Worm (Caenorhabditis elegans): ENCODE measurements around the gene vps-39.

vps-39 gene

ce11 chrV:14012002-14012554 lies 26.1 kb downstream of the vps-39 start, which contains the start of the genes ddx-17 and aip-1:
ddx-17 (minus strand) TSS chrV:14012052.
aip-1 (plus strand) TSS chrV:14012333.
- peak; percentile 42 for TF ChIP-seq F13C5.2 (tag; optimal IDR thresholded peaks at IDR 0.05)
- TF ChIP-seq B0310.2 (tag; optimal IDR thresholded peaks at IDR 0.05): no peak
- TF ChIP-seq aly-1 (tag; optimal IDR thresholded peaks at IDR 0.05): no peak
- no peak for TF ChIP-seq scrt-1 (GFP tag; IDR thresholded peaks at IDR 0.05)
- TF ChIP-seq tra-4 (tag; optimal IDR thresholded peaks at IDR 0.05): no peak
- TF ChIP-seq tbx-37 (GFP tag; conservative IDR thresholded peaks at IDR 0.05): no peak
- TF ChIP-seq ceh-13 (GFP tag; optimal IDR thresholded peaks at IDR 0.05): no peak
- no peak for TF ChIP-seq hmbx-1 (tag; optimal IDR thresholded peaks at IDR 0.05)
- TF ChIP-seq flt-1 (GFP tag; IDR thresholded peaks at IDR 0.05): no peak
- no peak for TF ChIP-seq ets-7 (tag; optimal IDR thresholded peaks at IDR 0.05)
- TF ChIP-seq hmg-4 (GFP tag; optimal IDR thresholded peaks at IDR 0.05): no peak
- TF ChIP-seq ama-1 (optimal IDR thresholded peaks at IDR 0.05): peak; percentile 18
- TF ChIP-seq tbx-11 (GFP tag; IDR thresholded peaks at IDR 0.05): no peak
- no peak for TF ChIP-seq ceh-36 (tag; optimal IDR thresholded peaks at IDR 0.05)
- no peak for TF ChIP-seq hnd-1 (tag; optimal IDR thresholded peaks at IDR 0.05)
- no peak for TF ChIP-seq pes-1 (GFP tag; IDR thresholded peaks at IDR 0.05)
- no peak for TF ChIP-seq sea-1 (GFP tag; conservative IDR thresholded peaks at IDR 0.05)

ce11 chrV:14011427-14011826 lies 26.8 kb downstream of the vps-39 start:
- TF ChIP-seq hnd-1 (tag; optimal IDR thresholded peaks at IDR 0.05): no peak
- peak; percentile 38; the same call in 1 of the 2 replicates for TF ChIP-seq scrt-1 (GFP tag; IDR thresholded peaks at IDR 0.05)

ce11 chrV:14010021-14010420 lies 28.2 kb downstream of the vps-39 start:
- no peak for TF ChIP-seq ama-1 (optimal IDR thresholded peaks at IDR 0.05)

- TF ChIP-seq ama-1 (optimal IDR thresholded peaks at IDR 0.05) (peak; percentile 35), tbx-11 (GFP tag; IDR thresholded peaks at IDR 0.05) (no peak)
Measured at ce11 chrV:14008353-14008859, 29.8 kb downstream of the vps-39 start.

- TF ChIP-seq tbx-37 (GFP tag; conservative IDR thresholded peaks at IDR 0.05): no peak
- TF ChIP-seq hnd-1 (tag; optimal IDR thresholded peaks at IDR 0.05): no peak
- no peak for TF ChIP-seq sea-1 (GFP tag; conservative IDR thresholded peaks at IDR 0.05)
- no peak for TF ChIP-seq ceh-13 (GFP tag; optimal IDR thresholded peaks at IDR 0.05)
- no peak for TF ChIP-seq F13C5.2 (tag; optimal IDR thresholded peaks at IDR 0.05)
- TF ChIP-seq tra-4 (tag; optimal IDR thresholded peaks at IDR 0.05): no peak
- TF ChIP-seq ets-7 (tag; optimal IDR thresholded peaks at IDR 0.05): no peak
- no peak for TF ChIP-seq hmbx-1 (tag; optimal IDR thresholded peaks at IDR 0.05)
- no peak for TF ChIP-seq B0310.2 (tag; optimal IDR thresholded peaks at IDR 0.05)
- no peak for TF ChIP-seq hmg-4 (GFP tag; optimal IDR thresholded peaks at IDR 0.05)
- no peak for TF ChIP-seq ceh-36 (tag; optimal IDR thresholded peaks at IDR 0.05)
- TF ChIP-seq scrt-1 (GFP tag; IDR thresholded peaks at IDR 0.05): no peak
- TF ChIP-seq tbx-11 (GFP tag; IDR thresholded peaks at IDR 0.05): no peak
- TF ChIP-seq ama-1 (optimal IDR thresholded peaks at IDR 0.05): no peak
- TF ChIP-seq pes-1 (GFP tag; IDR thresholded peaks at IDR 0.05): no peak
- no peak for TF ChIP-seq flt-1 (GFP tag; IDR thresholded peaks at IDR 0.05)
- no peak for TF ChIP-seq aly-1 (tag; optimal IDR thresholded peaks at IDR 0.05)
Measured at ce11 chrV:14006819-14007218, 31.4 kb downstream of the vps-39 start.

ce11 chrV:14005812-14006211 lies 32.4 kb downstream of the vps-39 start, which contains the start of gene ric-7:
ric-7 (minus strand) TSS chrV:14005912.
- no peak for TF ChIP-seq hmg-4 (GFP tag; optimal IDR thresholded peaks at IDR 0.05)
- TF ChIP-seq tra-4 (tag; optimal IDR thresholded peaks at IDR 0.05): no peak
- TF ChIP-seq tbx-11 (GFP tag; IDR thresholded peaks at IDR 0.05): peak; percentile 29; the same call in 1 of the 2 replicates

- no peak for TF ChIP-seq sea-1 (GFP tag; conservative IDR thresholded peaks at IDR 0.05)
- no peak for TF ChIP-seq tbx-11 (GFP tag; IDR thresholded peaks at IDR 0.05)
- TF ChIP-seq ama-1 (optimal IDR thresholded peaks at IDR 0.05): no peak
Measured at ce11 chrV:14004342-14004741, 33.8 kb downstream of the vps-39 start.

- TF ChIP-seq F13C5.2 (tag; optimal IDR thresholded peaks at IDR 0.05) (no peak), ceh-13 (GFP tag; optimal IDR thresholded peaks at IDR 0.05) (no peak), sea-1 (GFP tag; conservative IDR thresholded peaks at IDR 0.05) (no peak), ama-1 (optimal IDR thresholded peaks at IDR 0.05) (no peak), tbx-11 (GFP tag; IDR thresholded peaks at IDR 0.05) (no peak), tbx-37 (GFP tag; conservative IDR thresholded peaks at IDR 0.05) (no peak), ets-7 (tag; optimal IDR thresholded peaks at IDR 0.05) (no peak), hmg-4 (GFP tag; optimal IDR thresholded peaks at IDR 0.05) (no peak), tra-4 (tag; optimal IDR thresholded peaks at IDR 0.05) (no peak), hmbx-1 (tag; optimal IDR thresholded peaks at IDR 0.05) (no peak)
Measured at ce11 chrV:14003587-14004156, 34.5 kb downstream of the vps-39 start.

ce11 chrV:14002402-14002801 lies 35.8 kb downstream of the vps-39 start:
- TF ChIP-seq hnd-1 (tag; optimal IDR thresholded peaks at IDR 0.05): no peak
- TF ChIP-seq tra-4 (tag; optimal IDR thresholded peaks at IDR 0.05): no peak
